Worm (Caenorhabditis elegans): ENCODE data around the gene dsb-1.

The dsb-1 gene

DNA sequence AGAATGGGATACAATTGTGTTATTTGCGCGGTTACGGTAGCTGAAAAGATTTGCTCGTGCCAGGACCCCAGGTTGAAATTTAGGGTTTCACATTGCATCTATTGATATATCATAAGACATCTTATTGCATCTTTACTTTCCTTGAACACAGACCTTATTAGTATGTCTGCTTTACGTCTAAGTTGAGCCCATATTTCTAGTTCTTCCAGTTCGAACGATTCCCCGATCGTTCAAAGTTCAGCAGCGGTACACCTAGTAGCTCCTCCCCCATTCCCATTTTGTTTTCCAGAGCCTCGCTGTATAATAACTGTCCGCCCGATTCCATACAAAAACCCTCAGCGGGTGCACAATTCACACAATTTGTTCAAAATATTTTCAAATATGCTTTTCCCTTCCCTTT lies 33.0 kb downstream of the dsb-1 start, which contains the start of gene C25G4.17:
C25G4.17 (plus strand) TSS at position 301 of the 400 bp plus-strand sequence.
- TF ChIP-seq dpl-1 (GFP tag; optimal IDR thresholded peaks at IDR 0.05), result no peak
- TF ChIP-seq Y67H2A.10 (GFP tag; conservative IDR thresholded peaks at IDR 0.05), result no peak
- no peak for TF ChIP-seq egrh-3 (GFP tag; IDR thresholded peaks at IDR 0.05)
- no peak for TF ChIP-seq Y56A3A.18 (GFP tag; IDR thresholded peaks at IDR 0.05)
- TF ChIP-seq pha-4 (tag; optimal IDR thresholded peaks at IDR 0.05), result no peak
- no peak for TF ChIP-seq sea-2 (GFP tag; IDR thresholded peaks at IDR 0.05)
- no peak for TF ChIP-seq lir-1 (GFP tag; conservative IDR thresholded peaks at IDR 0.05)
- TF ChIP-seq bed-1 (GFP tag; IDR thresholded peaks at IDR 0.05), result no peak
- no peak for TF ChIP-seq repo-1 (tag; optimal IDR thresholded peaks at IDR 0.05)
- no peak for TF ChIP-seq lag-1 (GFP tag; IDR thresholded peaks at IDR 0.05)
- TF ChIP-seq attf-5 (GFP tag; optimal IDR thresholded peaks at IDR 0.05), result no peak
- no peak for TF ChIP-seq B0261.1 (tag; optimal IDR thresholded peaks at IDR 0.05)
- no peak for TF ChIP-seq ceh-58 (GFP tag; IDR thresholded peaks at IDR 0.05)
- no peak for TF ChIP-seq madf-10 (tag; optimal IDR thresholded peaks at IDR 0.05)
- TF ChIP-seq Y53F4B.3 (GFP tag; IDR thresholded peaks at IDR 0.05), result no peak

DNA sequence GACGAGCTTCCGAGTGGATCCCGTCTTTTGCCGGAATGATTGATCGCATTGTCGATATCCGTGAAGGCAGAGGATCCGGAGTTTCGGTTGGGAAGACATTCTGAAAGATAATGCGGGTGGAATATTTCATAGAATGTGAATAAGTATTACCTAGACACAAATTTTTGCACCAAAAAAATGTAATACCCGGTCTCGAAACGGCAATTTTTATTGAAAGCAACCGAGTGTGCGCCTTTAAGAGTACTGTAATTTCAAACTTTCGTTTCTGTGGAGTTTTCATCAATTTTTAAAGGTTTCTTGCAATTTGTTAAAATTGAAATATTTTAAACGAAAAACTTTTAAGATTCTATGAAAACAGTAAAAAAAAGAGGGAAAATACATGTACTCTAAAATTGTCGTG lies 35.2 kb downstream of the dsb-1 start, which contains the start of gene C25G4.2:
C25G4.2 (minus strand) TSS at position 100 of the 400 bp plus-strand sequence.
- TF ChIP-seq F57C9.4 (tag; optimal IDR thresholded peaks at IDR 0.05), result no peak
- TF ChIP-seq mes-4 (tag; optimal IDR thresholded peaks at IDR 0.05), result no peak
- no peak for TF ChIP-seq attf-5 (GFP tag; optimal IDR thresholded peaks at IDR 0.05)
- TF ChIP-seq madf-3 (GFP tag; IDR thresholded peaks at IDR 0.05), result no peak
- TF ChIP-seq lin-40 (tag; optimal IDR thresholded peaks at IDR 0.05), result no peak
- TF ChIP-seq F55B11.4 (tag; optimal IDR thresholded peaks at IDR 0.05; ENCODE audit: borderline replicate concordance, insufficient read depth), result no peak
- TF ChIP-seq nfyb-1 (GFP tag; IDR thresholded peaks at IDR 0.05), result no peak
- no peak for TF ChIP-seq rec-8 (tag; optimal IDR thresholded peaks at IDR 0.05)
- no peak for TF ChIP-seq C06A6.2 (GFP tag; conservative IDR thresholded peaks at IDR 0.05)
- TF ChIP-seq nhr-179 (tag; optimal IDR thresholded peaks at IDR 0.05), result no peak
- no peak for TF ChIP-seq snpc-1.3 (tag; optimal IDR thresholded peaks at IDR 0.05; ENCODE audit: insufficient read depth)

DNA sequence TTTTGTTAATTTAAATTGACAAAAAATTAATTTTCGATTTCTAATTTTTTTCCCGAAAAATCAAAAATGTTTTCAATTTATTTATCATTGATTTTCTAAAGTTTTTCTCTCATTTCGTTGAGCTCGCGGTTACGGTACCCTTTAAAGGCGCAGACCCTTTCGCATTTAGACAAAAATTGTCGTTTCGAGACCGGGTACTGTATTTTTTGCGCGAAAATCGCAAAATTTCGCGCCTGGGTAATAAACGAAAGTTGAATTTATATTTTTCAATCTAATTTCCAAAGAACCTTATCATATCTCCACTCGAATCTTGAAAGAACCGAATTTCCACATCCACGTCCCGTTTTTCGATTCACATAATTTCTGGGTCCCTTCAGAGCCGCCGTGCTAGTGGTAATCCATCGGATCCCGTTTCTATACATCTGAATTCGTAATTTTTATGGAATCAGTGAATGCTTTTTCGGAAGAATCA lies 36.8 kb downstream of the dsb-1 start, which contains the start of gene C25G4.3:
C25G4.3 (minus strand) TSS at position 422 of the 472 bp plus-strand sequence.
- TF ChIP-seq madf-6 (GFP tag; IDR thresholded peaks at IDR 0.05) (peak; percentile 72), lin-26 (GFP tag; IDR thresholded peaks at IDR 0.05) (no peak), aptf-3 (GFP tag; IDR thresholded peaks at IDR 0.05) (no peak), rpc-1 (optimal IDR thresholded peaks at IDR 0.05) (no peak), rpc-1 (tag; optimal IDR thresholded peaks at IDR 0.05) (no peak), F39B2.1 (GFP tag; IDR thresholded peaks at IDR 0.05) (no peak), hlh-26 (GFP tag; conservative IDR thresholded peaks at IDR 0.05) (no peak), attf-6 (GFP tag; IDR thresholded peaks at IDR 0.05) (0 out of 2 replicates have a peak, but pooled peaks have one; percentile 46), lir-1 (GFP tag; conservative IDR thresholded peaks at IDR 0.05) (no peak), F33H1.4 (GFP tag; IDR thresholded peaks at IDR 0.05) (peak; percentile 44; the same call in 1 of the 2 replicates), ztf-3 (GFP tag; optimal IDR thresholded peaks at IDR 0.05) (no peak), lsl-1 (GFP tag; optimal IDR thresholded peaks at IDR 0.05) (peak; percentile 62), efl-1 (GFP tag; optimal IDR thresholded peaks at IDR 0.05) (peak; percentile 66), xnd-1 (tag; optimal IDR thresholded peaks at IDR 0.05) (peak; percentile 49), F55B11.4 (tag; optimal IDR thresholded peaks at IDR 0.05; ENCODE audit: borderline replicate concordance, insufficient read depth) (no peak), ccch-3 (GFP tag; optimal IDR thresholded peaks at IDR 0.05) (no peak)
